Comparison of ENCODE assay signal across 3 worm cellular contexts in the genomic region with DNA sequence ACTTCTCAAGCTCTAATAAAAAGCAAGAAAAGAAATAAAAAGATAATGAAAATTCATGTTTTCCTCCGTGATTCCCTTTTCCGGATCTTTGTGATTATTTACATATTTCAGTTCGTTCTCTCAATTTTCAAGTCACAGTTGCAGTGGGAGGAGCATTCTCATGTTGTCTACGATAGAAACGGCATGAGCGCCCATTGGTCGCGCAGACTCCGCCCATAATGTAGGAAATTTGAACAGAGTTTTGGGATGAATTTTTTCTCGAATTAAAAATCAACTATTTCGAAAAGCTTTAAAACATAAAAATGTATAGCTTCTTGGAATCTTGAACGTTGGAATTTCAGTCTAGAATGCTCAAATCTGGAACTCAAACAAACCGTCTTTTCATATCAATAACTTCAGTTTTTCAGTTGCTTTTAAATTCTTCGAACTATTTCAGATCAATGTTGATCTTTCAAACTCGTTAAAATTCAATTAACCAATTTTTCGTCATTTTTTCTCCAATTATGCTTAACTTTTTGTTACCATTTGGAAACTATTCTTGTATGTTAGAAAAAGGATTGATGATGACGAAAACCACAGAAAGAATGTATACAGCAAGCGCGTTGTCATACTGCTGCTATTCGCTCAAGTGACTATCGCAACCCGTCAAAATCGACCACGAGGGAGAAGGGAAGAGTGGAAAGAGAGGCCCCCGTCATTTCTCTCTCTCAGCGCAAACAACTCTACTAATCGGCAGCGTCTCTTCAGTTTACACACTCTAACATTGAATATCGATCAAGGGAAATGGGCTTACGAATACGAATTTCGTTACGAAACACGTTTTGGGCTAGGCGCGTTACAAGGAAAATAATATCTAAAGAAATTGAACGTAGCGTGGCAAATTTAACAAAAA.
A peak's percentile ranks its signal among the peaks of the same experiment; 100 is the strongest.
TF ChIP-seq lines count a peak whose summit lies in the region.

No protein-coding gene starts in this region.

TF ChIP-seq in whole organism, L2 larva, 48 proteins besides CTCF, POLR2A, EP300 and RAD21 (continued from another document):
- peak; percentile 94 for TF ChIP-seq ama-1 (optimal IDR thresholded peaks at IDR 0.05; lab: Kevin White, UChicago)
- no peak for TF ChIP-seq unc-62 (GFP tag; optimal IDR thresholded peaks at IDR 0.05; lab: Kevin White, UChicago)
- no peak for TF ChIP-seq elt-1 (tag; optimal IDR thresholded peaks at IDR 0.05; lab: Kevin White, UChicago)
- peak; percentile 63 for TF ChIP-seq F13H6.1 (tag; optimal IDR thresholded peaks at IDR 0.05; lab: Kevin White, UChicago)
- TF ChIP-seq snpc-4 (tag; optimal IDR thresholded peaks at IDR 0.05; lab: Kevin White, UChicago), result peak; percentile 87
- no peak for TF ChIP-seq nhr-23 (tag; optimal IDR thresholded peaks at IDR 0.05; lab: Kevin White, UChicago)
- peak; percentile 15 for TF ChIP-seq nhr-11 (tag; optimal IDR thresholded peaks at IDR 0.05; lab: Kevin White, UChicago)
- no peak for TF ChIP-seq ztf-1 (GFP tag; conservative IDR thresholded peaks at IDR 0.05; lab: Robert Waterston, UW)
- peak; percentile 84 for TF ChIP-seq egl-27 (tag; optimal IDR thresholded peaks at IDR 0.05; lab: Kevin White, UChicago)
- TF ChIP-seq alr-1 (tag; optimal IDR thresholded peaks at IDR 0.05; lab: Kevin White, UChicago), result no peak
- peak; percentile 51 for TF ChIP-seq Y55F3AM.14 (GFP tag; optimal IDR thresholded peaks at IDR 0.05; lab: Kevin White, UChicago)
- peak; percentile 68 for TF ChIP-seq nhr-21 (tag; optimal IDR thresholded peaks at IDR 0.05; lab: Kevin White, UChicago)
- TF ChIP-seq lin-39 (tag; optimal IDR thresholded peaks at IDR 0.05; lab: Kevin White, UChicago), result no peak
- peak; percentile 93 for TF ChIP-seq nhr-129 (tag; optimal IDR thresholded peaks at IDR 0.05; lab: Kevin White, UChicago)
- TF ChIP-seq nhr-10 (tag; optimal IDR thresholded peaks at IDR 0.05; lab: Kevin White, UChicago), result no peak
- no peak for TF ChIP-seq dmd-4 (tag; optimal IDR thresholded peaks at IDR 0.05; lab: Kevin White, UChicago)
- TF ChIP-seq nhr-77 (tag; optimal IDR thresholded peaks at IDR 0.05; lab: Kevin White, UChicago), result no peak
- TF ChIP-seq peb-1 (tag; optimal IDR thresholded peaks at IDR 0.05; lab: Kevin White, UChicago), result no peak
- no peak for TF ChIP-seq nhr-237 (tag; optimal IDR thresholded peaks at IDR 0.05; lab: Kevin White, UChicago)
- no peak for TF ChIP-seq nhr-12 (tag; optimal IDR thresholded peaks at IDR 0.05; lab: Kevin White, UChicago)
- TF ChIP-seq fos-1 (tag; optimal IDR thresholded peaks at IDR 0.05; lab: Kevin White, UChicago), result peak; percentile 74
- peak; percentile 44 for TF ChIP-seq nhr-6 (tag; optimal IDR thresholded peaks at IDR 0.05; lab: Kevin White, UChicago)
- TF ChIP-seq sma-9 (GFP tag; optimal IDR thresholded peaks at IDR 0.05; lab: Kevin White, UChicago), result peak; percentile 83
- no peak for TF ChIP-seq sma-9 (tag; optimal IDR thresholded peaks at IDR 0.05; lab: Kevin White, UChicago)
- no peak for TF ChIP-seq ztf-11 (tag; optimal IDR thresholded peaks at IDR 0.05; lab: Kevin White, UChicago)
- peak; percentile 50 for TF ChIP-seq mab-5 (tag; optimal IDR thresholded peaks at IDR 0.05; lab: Kevin White, UChicago)
- no peak for TF ChIP-seq elt-3 (tag; optimal IDR thresholded peaks at IDR 0.05; lab: Kevin White, UChicago)
- TF ChIP-seq skn-1 (tag; optimal IDR thresholded peaks at IDR 0.05; lab: Kevin White, UChicago), result no peak
- TF ChIP-seq crh-2 (tag; optimal IDR thresholded peaks at IDR 0.05; lab: Kevin White, UChicago), result peak; percentile 83

TF ChIP-seq in whole organism, L4 larva, 104 proteins besides CTCF, POLR2A, EP300 and RAD21 (continued from another document and continues in another):
- TF ChIP-seq ceh-44 (GFP tag; IDR thresholded peaks at IDR 0.05; lab: Robert Waterston, UW), result no peak
- TF ChIP-seq nhr-48 (tag; optimal IDR thresholded peaks at IDR 0.05; lab: Kevin White, UChicago), result no peak
- TF ChIP-seq sdz-12 (GFP tag; optimal IDR thresholded peaks at IDR 0.05; lab: Kevin White, UChicago), result peak; percentile 20
- no peak for TF ChIP-seq R02D3.7 (tag; optimal IDR thresholded peaks at IDR 0.05; lab: Kevin White, UChicago)
- TF ChIP-seq Y48G9A.11 (GFP tag; IDR thresholded peaks at IDR 0.05; lab: Robert Waterston, UW), result peak; percentile 36
- peak; percentile 51 for TF ChIP-seq nhr-11 (tag; optimal IDR thresholded peaks at IDR 0.05; lab: Kevin White, UChicago)
- peak; percentile 60 for TF ChIP-seq pha-4 (GFP tag; IDR thresholded peaks at IDR 0.05; lab: Robert Waterston, UW)
- TF ChIP-seq pha-4 (tag; optimal IDR thresholded peaks at IDR 0.05; lab: Kevin White, UChicago), result peak; percentile 10
- peak; percentile 20 for TF ChIP-seq F37D6.2 (tag; optimal IDR thresholded peaks at IDR 0.05; lab: Kevin White, UChicago)
- TF ChIP-seq lin-13 (GFP tag; optimal IDR thresholded peaks at IDR 0.05; lab: Kevin White, UChicago), result peak; percentile 55
- no peak for TF ChIP-seq daf-19 (GFP tag; conservative IDR thresholded peaks at IDR 0.05; lab: Robert Waterston, UW)
- peak; percentile 83 for TF ChIP-seq mes-2 (tag; optimal IDR thresholded peaks at IDR 0.05; lab: Kevin White, UChicago; ENCODE audit: poor library complexity, severe bottlenecking)
- TF ChIP-seq nhr-111 (GFP tag; optimal IDR thresholded peaks at IDR 0.05; lab: Kevin White, UChicago), result peak; percentile 27
- TF ChIP-seq hmg-1.1 (GFP tag; IDR thresholded peaks at IDR 0.05; lab: Robert Waterston, UW), result peak; percentile 78
- no peak for TF ChIP-seq F10B5.3 (tag; optimal IDR thresholded peaks at IDR 0.05; lab: Kevin White, UChicago)
- TF ChIP-seq set-16 (GFP tag; IDR thresholded peaks at IDR 0.05; lab: Robert Waterston, UW), result peak; percentile 31; the same call in 1 of the 2 replicates
- TF ChIP-seq dmd-6 (GFP tag; IDR thresholded peaks at IDR 0.05; lab: Robert Waterston, UW), result peak; percentile 68
- TF ChIP-seq arid-1 (GFP tag; conservative IDR thresholded peaks at IDR 0.05; lab: Robert Waterston, UW), result peak; percentile 82
- TF ChIP-seq nhr-102 (tag; optimal IDR thresholded peaks at IDR 0.05; lab: Kevin White, UChicago), result peak; percentile 24
- no peak for TF ChIP-seq nhr-25 (tag; optimal IDR thresholded peaks at IDR 0.05; lab: Kevin White, UChicago; ENCODE audit: borderline replicate concordance, insufficient read depth)
- TF ChIP-seq mep-1 (tag; optimal IDR thresholded peaks at IDR 0.05; lab: Kevin White, UChicago), result peak; percentile 58
- no peak for TF ChIP-seq attf-4 (tag; optimal IDR thresholded peaks at IDR 0.05; lab: Kevin White, UChicago)
- TF ChIP-seq unc-39 (tag; optimal IDR thresholded peaks at IDR 0.05; lab: Kevin White, UChicago), result no peak
- TF ChIP-seq nhr-10 (tag; optimal IDR thresholded peaks at IDR 0.05; lab: Kevin White, UChicago), result no peak
- peak; percentile 49 for TF ChIP-seq duxl-1 (tag; optimal IDR thresholded peaks at IDR 0.05; lab: Kevin White, UChicago; ENCODE audit: poor library complexity)
- no peak for TF ChIP-seq egl-27 (tag; optimal IDR thresholded peaks at IDR 0.05; lab: Kevin White, UChicago)
- TF ChIP-seq lin-39 (tag; optimal IDR thresholded peaks at IDR 0.05; lab: Kevin White, UChicago), result peak; percentile 73
- peak; percentile 96 for TF ChIP-seq ama-1 (optimal IDR thresholded peaks at IDR 0.05; lab: Kevin White, UChicago)
- no peak for TF ChIP-seq nhr-77 (tag; optimal IDR thresholded peaks at IDR 0.05; lab: Kevin White, UChicago)
- TF ChIP-seq lin-38 (GFP tag; IDR thresholded peaks at IDR 0.05; lab: Robert Waterston, UW), result peak; percentile 53
- TF ChIP-seq Y5F2A.4 (GFP tag; optimal IDR thresholded peaks at IDR 0.05; lab: Kevin White, UChicago), result no peak
- no peak for TF ChIP-seq ztf-11 (tag; optimal IDR thresholded peaks at IDR 0.05; lab: Kevin White, UChicago)
- TF ChIP-seq dmd-9 (GFP tag; IDR thresholded peaks at IDR 0.05; lab: Robert Waterston, UW), result no peak; the same call in 1 of the 2 replicates
- TF ChIP-seq snpc-1.2 (GFP tag; IDR thresholded peaks at IDR 0.05; lab: Robert Waterston, UW), result peak; percentile 24; the same call in 1 of the 2 replicates
- peak; percentile 79 for TF ChIP-seq hlh-11 (tag; optimal IDR thresholded peaks at IDR 0.05; lab: Kevin White, UChicago)
- peak; percentile 78; the same call in 1 of the 2 replicates for TF ChIP-seq saeg-2 (GFP tag; IDR thresholded peaks at IDR 0.05; lab: Robert Waterston, UW)
- peak; percentile 65 for TF ChIP-seq php-3 (GFP tag; IDR thresholded peaks at IDR 0.05; lab: Robert Waterston, UW)
- TF ChIP-seq lsy-2 (tag; optimal IDR thresholded peaks at IDR 0.05; lab: Kevin White, UChicago), result peak; percentile 62 to 89
- TF ChIP-seq ceh-62 (tag; optimal IDR thresholded peaks at IDR 0.05; lab: Kevin White, UChicago), result peak; percentile 33
- TF ChIP-seq daf-12 (tag; optimal IDR thresholded peaks at IDR 0.05; lab: Kevin White, UChicago), result no peak
- no peak for TF ChIP-seq jun-1 (tag; optimal IDR thresholded peaks at IDR 0.05; lab: Kevin White, UChicago)
- no peak for TF ChIP-seq lir-3 (tag; optimal IDR thresholded peaks at IDR 0.05; lab: Kevin White, UChicago)
- TF ChIP-seq mdl-1 (tag; optimal IDR thresholded peaks at IDR 0.05; lab: Kevin White, UChicago), result peak; percentile 61 to 91
- no peak for TF ChIP-seq fkh-10 (GFP tag; optimal IDR thresholded peaks at IDR 0.05; lab: Kevin White, UChicago)
- peak; percentile 45 for TF ChIP-seq snpc-4 (tag; optimal IDR thresholded peaks at IDR 0.05; lab: Kevin White, UChicago)
- TF ChIP-seq ceh-20 (GFP tag; IDR thresholded peaks at IDR 0.05; lab: Robert Waterston, UW), result peak; percentile 60
- TF ChIP-seq zip-11 (GFP tag; IDR thresholded peaks at IDR 0.05; lab: Robert Waterston, UW), result 0 out of 2 replicates have a peak, but pooled peaks have one; percentile 15
- peak; percentile 59 for TF ChIP-seq nhr-28 (tag; optimal IDR thresholded peaks at IDR 0.05; lab: Kevin White, UChicago)

TF ChIP-seq in whole organism, late embryonic, 69 proteins besides CTCF, POLR2A, EP300 and RAD21 (continued from another document):
- TF ChIP-seq syd-9 (tag; optimal IDR thresholded peaks at IDR 0.05; lab: Kevin White, UChicago) (no peak), ceh-24 (tag; optimal IDR thresholded peaks at IDR 0.05; lab: Kevin White, UChicago) (no peak), unc-3 (GFP tag; conservative IDR thresholded peaks at IDR 0.05; lab: Robert Waterston, UW) (0 out of 2 replicates have a peak, but pooled peaks have one; percentile 27), unc-3 (tag; optimal IDR thresholded peaks at IDR 0.05; lab: Kevin White, UChicago) (no peak), ceh-22 (tag; optimal IDR thresholded peaks at IDR 0.05; lab: Kevin White, UChicago) (no peak), ceh-48 (tag; optimal IDR thresholded peaks at IDR 0.05; lab: Kevin White, UChicago) (peak; percentile 72), fkh-10 (GFP tag; optimal IDR thresholded peaks at IDR 0.05; lab: Kevin White, UChicago) (no peak), ceh-30 (tag; optimal IDR thresholded peaks at IDR 0.05; lab: Kevin White, UChicago) (no peak), ceh-9 (tag; optimal IDR thresholded peaks at IDR 0.05; lab: Kevin White, UChicago) (no peak), npax-4 (tag; optimal IDR thresholded peaks at IDR 0.05; lab: Kevin White, UChicago) (no peak), unc-55 (GFP tag; optimal IDR thresholded peaks at IDR 0.05; lab: Kevin White, UChicago) (peak; percentile 51), hlh-15 (tag; optimal IDR thresholded peaks at IDR 0.05; lab: Kevin White, UChicago) (no peak), Y22D7AL.16 (tag; optimal IDR thresholded peaks at IDR 0.05; lab: Kevin White, UChicago) (no peak), ceh-31 (tag; optimal IDR thresholded peaks at IDR 0.05; lab: Kevin White, UChicago) (peak; percentile 68), che-1 (tag; optimal IDR thresholded peaks at IDR 0.05; lab: Kevin White, UChicago) (peak; percentile 6), fax-1 (tag; optimal IDR thresholded peaks at IDR 0.05; lab: Kevin White, UChicago) (no peak), pag-3 (tag; optimal IDR thresholded peaks at IDR 0.05; lab: Kevin White, UChicago; ENCODE audit: borderline replicate concordance) (no peak), nhr-232 (tag; optimal IDR thresholded peaks at IDR 0.05; lab: Kevin White, UChicago) (no peak), gmeb-2 (tag; optimal IDR thresholded peaks at IDR 0.05; lab: Kevin White, UChicago) (no peak), madf-2 (tag; optimal IDR thresholded peaks at IDR 0.05; lab: Kevin White, UChicago) (no peak), pha-2 (tag; optimal IDR thresholded peaks at IDR 0.05; lab: Kevin White, UChicago) (peak; percentile 35), ceh-34 (tag; optimal IDR thresholded peaks at IDR 0.05; lab: Kevin White, UChicago) (peak; percentile 2), dve-1 (tag; optimal IDR thresholded peaks at IDR 0.05; lab: Kevin White, UChicago) (peak; percentile 27), unc-86 (tag; optimal IDR thresholded peaks at IDR 0.05; lab: Kevin White, UChicago) (no peak), T23F11.4 (GFP tag; optimal IDR thresholded peaks at IDR 0.05; lab: Kevin White, UChicago) (no peak), pqm-1 (tag; optimal IDR thresholded peaks at IDR 0.05; lab: Kevin White, UChicago) (no peak), fkh-6 (tag; optimal IDR thresholded peaks at IDR 0.05; lab: Kevin White, UChicago) (no peak), lin-11 (tag; optimal IDR thresholded peaks at IDR 0.05; lab: Kevin White, UChicago) (no peak), eyg-1 (tag; optimal IDR thresholded peaks at IDR 0.05; lab: Kevin White, UChicago) (no peak), sdc-2 (tag; optimal IDR thresholded peaks at IDR 0.05; lab: Kevin White, UChicago) (no peak), rnt-1 (tag; optimal IDR thresholded peaks at IDR 0.05; lab: Kevin White, UChicago) (no peak), unc-42 (tag; optimal IDR thresholded peaks at IDR 0.05; lab: Kevin White, UChicago) (peak; percentile 51), ceh-6 (GFP tag; optimal IDR thresholded peaks at IDR 0.05; lab: Kevin White, UChicago) (no peak), ceh-2 (tag; optimal IDR thresholded peaks at IDR 0.05; lab: Kevin White, UChicago) (no peak), ref-2 (tag; optimal IDR thresholded peaks at IDR 0.05; lab: Kevin White, UChicago) (no peak), zip-5 (tag; optimal IDR thresholded peaks at IDR 0.05; lab: Kevin White, UChicago) (no peak), odd-2 (tag; optimal IDR thresholded peaks at IDR 0.05; lab: Kevin White, UChicago) (no peak), tbx-2 (tag; optimal IDR thresholded peaks at IDR 0.05; lab: Kevin White, UChicago) (peak; percentile 76), hlh-6 (tag; optimal IDR thresholded peaks at IDR 0.05; lab: Kevin White, UChicago) (no peak), hlh-30 (tag; optimal IDR thresholded peaks at IDR 0.05; lab: Kevin White, UChicago; ENCODE audit: insufficient read depth) (peak; percentile 82), hlh-8 (tag; optimal IDR thresholded peaks at IDR 0.05; lab: Kevin White, UChicago) (no peak), K09A11.1 (tag; optimal IDR thresholded peaks at IDR 0.05; lab: Kevin White, UChicago; ENCODE audit: insufficient read depth) (no peak), tbx-7 (tag; optimal IDR thresholded peaks at IDR 0.05; lab: Kevin White, UChicago) (no peak), pax-1 (tag; optimal IDR thresholded peaks at IDR 0.05; lab: Kevin White, UChicago) (no peak), ttx-3 (tag; optimal IDR thresholded peaks at IDR 0.05; lab: Kevin White, UChicago) (no peak), ztf-16 (tag; optimal IDR thresholded peaks at IDR 0.05; lab: Kevin White, UChicago) (no peak), K02D7.2 (tag; optimal IDR thresholded peaks at IDR 0.05; lab: Kevin White, UChicago) (no peak)
